Worm (Caenorhabditis elegans): Measurements from ENCODE around the gene gtbp-1.

The gtbp-1 gene

DNA sequence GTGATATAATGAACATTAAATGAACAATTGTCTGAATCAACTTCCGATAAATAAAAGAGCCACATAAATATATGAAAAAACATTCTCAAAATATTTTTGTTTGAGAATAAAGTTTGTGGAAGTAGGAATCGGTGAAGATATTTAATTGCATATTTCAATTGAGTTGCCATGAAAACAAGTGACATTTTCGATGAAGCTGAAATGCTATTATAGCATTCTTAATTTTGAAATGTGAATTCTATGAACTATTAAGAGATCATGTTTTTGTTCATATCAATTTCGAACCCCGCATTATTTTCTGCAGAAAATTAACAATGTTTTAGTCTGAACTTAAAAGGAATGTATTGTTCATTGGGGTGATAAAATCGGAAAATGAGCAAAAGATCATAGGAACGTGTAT lies 6.6 kb downstream of the gtbp-1 start, which contains the start of gene irld-21:
Gene irld-21, minus strand, starts transcription at position 101 of the 400 bp plus-strand sequence.
- TF ChIP-seq nhr-237 (tag; optimal IDR thresholded peaks at IDR 0.05) (no peak), blmp-1 (tag; optimal IDR thresholded peaks at IDR 0.05) (no peak), nhr-84 (tag; optimal IDR thresholded peaks at IDR 0.05) (no peak), ceh-63 (GFP tag; optimal IDR thresholded peaks at IDR 0.05) (no peak), snpc-4 (tag; optimal IDR thresholded peaks at IDR 0.05) (no peak), jun-1 (tag; optimal IDR thresholded peaks at IDR 0.05) (no peak), xbp-1 (tag; optimal IDR thresholded peaks at IDR 0.05) (no peak), nhr-11 (tag; optimal IDR thresholded peaks at IDR 0.05) (no peak)

DNA sequence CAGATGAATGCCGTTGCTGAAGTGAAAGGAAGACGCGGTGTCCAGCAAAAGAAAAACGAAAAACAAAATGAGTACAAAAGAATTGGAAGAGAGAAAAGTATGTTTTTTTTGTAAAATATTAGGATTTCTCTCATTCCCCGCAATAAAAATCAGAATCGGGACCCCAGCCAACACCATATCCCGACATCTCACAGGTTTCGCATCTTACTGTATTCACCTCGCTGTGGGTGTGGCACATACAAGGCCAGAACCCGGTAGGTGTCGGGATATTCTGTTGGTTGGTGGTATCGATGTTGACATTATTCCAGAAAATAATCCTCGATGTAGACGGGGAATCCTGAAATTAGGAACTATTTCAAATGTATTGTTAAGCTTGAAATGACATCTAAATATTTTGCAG lies 12.0 kb downstream of the gtbp-1 start:
- TF ChIP-seq unc-98 (GFP tag; IDR thresholded peaks at IDR 0.05) (no peak), efl-3 (GFP tag; optimal IDR thresholded peaks at IDR 0.05) (no peak), efl-1 (optimal IDR thresholded peaks at IDR 0.05) (no peak), efl-1 (GFP tag; optimal IDR thresholded peaks at IDR 0.05 in 1 of 2) (no peak), pax-3 (tag; optimal IDR thresholded peaks at IDR 0.05) (no peak), snpc-4 (tag; optimal IDR thresholded peaks at IDR 0.05) (no peak), tbx-2 (tag; optimal IDR thresholded peaks at IDR 0.05) (no peak), ceh-82 (tag; optimal IDR thresholded peaks at IDR 0.05) (no peak), nhr-76 (tag; optimal IDR thresholded peaks at IDR 0.05) (no peak), fos-1 (tag; optimal IDR thresholded peaks at IDR 0.05) (no peak), sox-4 (tag; optimal IDR thresholded peaks at IDR 0.05) (no peak), nhr-12 (tag; optimal IDR thresholded peaks at IDR 0.05) (no peak)

DNA sequence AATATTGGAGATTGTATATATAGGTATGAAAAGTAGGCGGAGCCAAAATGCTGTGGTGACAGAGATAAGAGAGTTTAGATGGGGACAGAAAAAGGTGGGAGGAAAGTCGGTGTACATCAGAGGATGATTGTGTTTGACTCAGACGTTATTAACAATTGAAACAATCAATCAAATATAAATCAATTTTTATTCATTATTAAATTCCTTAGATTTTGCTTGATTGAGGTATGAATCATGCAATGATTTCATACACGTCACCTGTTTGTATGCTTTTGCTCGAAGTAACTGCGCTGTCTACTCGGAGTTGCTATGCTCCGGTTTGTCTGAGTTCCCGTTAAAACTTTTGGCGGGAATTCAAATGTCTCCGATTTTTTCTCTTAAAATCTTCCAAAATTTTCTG lies 13.6 kb downstream of the gtbp-1 start, which contains the start of gene C04G2.10:
Gene C04G2.10, plus strand, starts transcription at position 301 of the 400 bp plus-strand sequence.
- TF ChIP-seq efl-1 (optimal IDR thresholded peaks at IDR 0.05) (no peak), efl-1 (GFP tag; optimal IDR thresholded peaks at IDR 0.05 in 1 of 2) (no peak), lin-35 (GFP tag; optimal IDR thresholded peaks at IDR 0.05) (no peak), nhr-28 (tag; optimal IDR thresholded peaks at IDR 0.05) (no peak), sox-4 (tag; optimal IDR thresholded peaks at IDR 0.05) (no peak), vab-15 (tag; optimal IDR thresholded peaks at IDR 0.05) (no peak), blmp-1 (tag; optimal IDR thresholded peaks at IDR 0.05) (no peak), fkh-4 (tag; optimal IDR thresholded peaks at IDR 0.05; ENCODE audit: borderline replicate concordance) (no peak), mep-1 (tag; optimal IDR thresholded peaks at IDR 0.05) (no peak), mef-2 (tag; optimal IDR thresholded peaks at IDR 0.05) (no peak), dpl-1 (GFP tag; optimal IDR thresholded peaks at IDR 0.05) (no peak), fkh-10 (GFP tag; optimal IDR thresholded peaks at IDR 0.05) (no peak), nhr-77 (tag; optimal IDR thresholded peaks at IDR 0.05) (no peak), xbp-1 (tag; optimal IDR thresholded peaks at IDR 0.05) (no peak), tbx-2 (tag; optimal IDR thresholded peaks at IDR 0.05) (no peak), grh-1 (GFP tag; IDR thresholded peaks at IDR 0.05) (no peak)

DNA sequence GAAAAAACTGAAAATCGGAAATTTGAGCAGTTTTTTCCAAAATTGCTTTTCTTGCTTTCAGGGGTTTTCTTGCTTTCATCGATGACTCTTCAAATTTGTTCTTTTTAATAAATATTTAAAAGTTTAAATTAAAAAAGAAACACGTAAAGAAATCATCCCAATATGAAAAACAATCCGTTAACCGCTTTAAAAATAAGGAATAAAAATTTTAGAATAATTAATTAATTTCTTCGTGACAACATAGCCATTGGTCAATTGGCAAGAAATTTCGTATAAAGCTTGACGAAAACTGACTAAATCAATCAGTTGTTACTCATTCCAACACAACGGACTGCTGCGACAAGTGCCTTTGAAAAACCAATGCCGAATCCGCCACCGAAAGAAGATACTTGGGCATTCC lies 16.2 kb downstream of the gtbp-1 start, which contains the start of gene nsph-3.2:
Gene nsph-3.2, plus strand, starts transcription at position 301 of the 400 bp plus-strand sequence.
- no peak for TF ChIP-seq lir-3 (tag; optimal IDR thresholded peaks at IDR 0.05; ENCODE audit: poor library complexity)
- TF ChIP-seq mdl-1 (tag; optimal IDR thresholded peaks at IDR 0.05): no peak
- no peak for TF ChIP-seq egl-27 (tag; optimal IDR thresholded peaks at IDR 0.05)
- TF ChIP-seq nhr-85 (tag): no peak
- TF ChIP-seq ceh-63 (GFP tag; optimal IDR thresholded peaks at IDR 0.05): no peak
- no peak for TF ChIP-seq sptf-1 (tag; optimal IDR thresholded peaks at IDR 0.05)
- no peak for TF ChIP-seq sup-37 (GFP tag; optimal IDR thresholded peaks at IDR 0.05)
- no peak for TF ChIP-seq fkh-8 (tag; optimal IDR thresholded peaks at IDR 0.05)
- no peak for TF ChIP-seq lin-15B (tag; optimal IDR thresholded peaks at IDR 0.05)
- TF ChIP-seq elt-2 (tag; optimal IDR thresholded peaks at IDR 0.05): no peak
- TF ChIP-seq ets-5 (GFP tag; IDR thresholded peaks at IDR 0.05): no peak
- TF ChIP-seq hlh-4 (tag; optimal IDR thresholded peaks at IDR 0.05): no peak

All from whole organism, L1 larva.